Fruit fly (Drosophila melanogaster): Measurements from ENCODE around the gene CG4611.

CG4611 gene

DNA sequence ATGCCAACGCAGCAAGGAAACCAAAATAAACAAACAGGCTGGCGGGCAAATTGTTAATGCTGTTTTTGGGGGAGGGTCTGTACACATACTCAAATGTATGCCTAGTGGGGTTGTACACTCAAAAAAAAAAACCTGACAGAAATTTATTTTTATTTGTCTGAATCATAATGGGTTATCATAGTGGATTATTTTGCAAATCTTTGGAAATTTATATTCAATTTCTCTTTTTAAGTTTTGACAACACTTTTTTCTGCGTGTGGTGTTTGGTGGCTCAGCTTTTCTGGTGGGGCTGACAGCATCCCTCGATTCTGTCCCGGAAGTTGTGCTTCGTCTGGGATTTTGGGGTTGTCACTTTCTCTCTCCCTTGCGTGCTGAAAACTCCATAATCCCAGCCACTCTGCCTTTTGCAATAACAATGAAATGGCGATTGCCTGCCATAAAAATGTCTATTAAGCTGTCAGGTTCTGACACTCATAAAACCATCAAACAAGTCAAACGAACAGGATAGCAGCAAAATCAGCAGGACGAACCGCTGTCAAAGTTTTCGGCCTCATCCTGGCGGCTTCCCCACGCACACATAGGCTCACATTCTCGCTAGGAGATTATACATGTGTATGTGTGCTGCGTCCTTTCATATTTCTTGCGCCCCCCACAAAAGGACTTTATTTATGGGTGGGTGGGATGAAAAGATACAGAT lies 18.9 kb downstream of the CG4611 start:
- TF ChIP-seq CG17801 (GFP tag; optimal IDR thresholded peaks at IDR 0.05; ENCODE audit: partially characterized antibody): no peak

DNA sequence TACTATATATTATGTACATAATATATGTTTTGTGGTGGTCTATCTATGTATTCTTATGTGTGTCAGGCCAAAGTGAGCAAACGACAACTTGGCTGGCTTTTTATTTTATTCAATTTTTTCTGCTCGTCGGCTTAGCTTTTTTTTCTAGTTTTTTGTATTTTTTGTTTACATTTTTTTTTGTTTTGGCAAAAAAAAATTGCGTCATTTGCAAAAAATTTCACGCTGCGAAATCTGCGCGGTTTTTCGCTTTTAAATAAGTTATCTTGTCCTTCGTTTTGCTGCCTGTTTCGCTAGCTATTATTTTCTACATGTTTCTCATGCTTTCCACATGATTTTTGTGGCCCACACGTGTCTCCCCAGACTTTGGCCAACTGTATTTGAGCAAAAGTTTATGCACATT lies 36.3 kb downstream of the CG4611 start:
- peak; percentile 65 for TF ChIP-seq CG17801 (GFP tag; optimal IDR thresholded peaks at IDR 0.05; ENCODE audit: partially characterized antibody)

DNA sequence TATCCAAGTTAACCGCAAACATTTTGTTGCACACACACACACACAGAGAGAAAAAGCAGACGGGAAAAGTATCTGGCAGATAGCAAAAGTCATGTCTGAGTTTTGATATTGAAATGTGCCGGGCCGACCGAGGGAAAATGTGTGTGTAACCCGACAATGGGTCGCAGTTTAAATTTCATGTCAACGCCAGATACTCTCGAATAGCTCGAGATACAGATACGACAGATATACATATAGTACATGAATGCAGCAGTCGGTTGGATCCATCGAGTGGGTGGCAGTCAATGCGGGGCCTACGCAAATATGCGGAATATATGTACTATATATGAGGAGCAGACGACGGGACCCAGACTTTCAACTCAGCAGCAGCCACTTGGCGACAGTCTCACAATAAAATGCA lies 39.9 kb downstream of the CG4611 start:
- TF ChIP-seq CG17801 (GFP tag; optimal IDR thresholded peaks at IDR 0.05; ENCODE audit: partially characterized antibody): no peak

DNA sequence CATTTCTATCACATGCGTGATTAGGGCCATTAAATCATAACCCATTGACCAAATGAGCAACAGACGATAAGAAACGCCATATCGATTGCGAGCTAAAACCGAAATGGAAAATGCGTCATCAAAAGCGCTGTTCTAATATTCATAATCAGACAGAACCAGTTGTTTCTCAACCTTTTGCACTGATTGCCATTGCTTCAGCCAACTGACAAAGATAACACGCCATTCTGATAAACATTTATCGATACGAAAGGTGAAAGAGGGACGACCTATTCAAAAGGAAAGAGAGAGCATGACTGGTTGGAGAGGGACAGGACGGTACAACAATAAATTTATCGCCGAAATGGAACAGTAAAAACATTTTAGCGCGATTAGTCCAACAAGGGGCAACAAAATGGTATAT lies 40.6 kb downstream of the CG4611 start:
- no peak for TF ChIP-seq CG17801 (GFP tag; optimal IDR thresholded peaks at IDR 0.05; ENCODE audit: partially characterized antibody)

DNA sequence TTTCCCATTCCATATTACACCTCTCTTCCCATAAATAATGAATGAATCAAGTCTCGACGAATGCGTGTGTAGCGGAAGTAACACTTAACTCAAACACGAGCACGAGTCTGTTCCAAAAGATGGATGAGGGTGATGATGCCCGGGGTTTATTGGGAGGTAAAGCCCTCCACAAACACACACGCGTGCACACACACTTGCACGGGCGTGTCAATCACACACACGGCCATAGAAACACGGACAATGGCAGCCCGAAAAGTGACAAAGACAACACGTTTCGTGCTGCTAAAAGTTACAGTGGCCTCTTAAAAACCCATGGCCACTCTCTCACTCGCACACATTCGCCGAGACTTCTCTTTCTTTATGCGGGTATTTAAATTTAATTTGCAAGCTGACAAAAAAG lies 42.7 kb downstream of the CG4611 start:
- no peak for TF ChIP-seq CG17801 (GFP tag; optimal IDR thresholded peaks at IDR 0.05; ENCODE audit: partially characterized antibody)

DNA sequence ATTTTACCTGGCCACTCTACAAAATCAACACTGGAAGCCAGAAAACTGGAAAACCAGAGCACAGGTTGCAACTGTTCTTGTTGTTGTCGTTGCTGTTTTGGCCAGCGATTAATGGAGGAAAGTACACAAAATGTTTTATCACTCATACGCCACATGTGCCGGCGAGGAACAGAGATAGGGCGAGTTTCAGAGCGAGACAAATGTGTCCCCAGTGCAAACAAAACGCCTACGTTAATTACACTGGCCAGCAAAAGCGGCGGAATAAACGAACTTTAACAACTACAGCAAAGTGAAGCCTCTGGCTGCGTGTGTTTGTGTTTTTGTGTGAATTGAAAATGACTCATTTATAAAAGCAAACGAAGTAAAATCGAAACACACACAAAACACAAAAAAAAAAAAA lies 44.0 kb downstream of the CG4611 start:
- TF ChIP-seq CG17801 (GFP tag; optimal IDR thresholded peaks at IDR 0.05; ENCODE audit: partially characterized antibody): peak; percentile 44

DNA sequence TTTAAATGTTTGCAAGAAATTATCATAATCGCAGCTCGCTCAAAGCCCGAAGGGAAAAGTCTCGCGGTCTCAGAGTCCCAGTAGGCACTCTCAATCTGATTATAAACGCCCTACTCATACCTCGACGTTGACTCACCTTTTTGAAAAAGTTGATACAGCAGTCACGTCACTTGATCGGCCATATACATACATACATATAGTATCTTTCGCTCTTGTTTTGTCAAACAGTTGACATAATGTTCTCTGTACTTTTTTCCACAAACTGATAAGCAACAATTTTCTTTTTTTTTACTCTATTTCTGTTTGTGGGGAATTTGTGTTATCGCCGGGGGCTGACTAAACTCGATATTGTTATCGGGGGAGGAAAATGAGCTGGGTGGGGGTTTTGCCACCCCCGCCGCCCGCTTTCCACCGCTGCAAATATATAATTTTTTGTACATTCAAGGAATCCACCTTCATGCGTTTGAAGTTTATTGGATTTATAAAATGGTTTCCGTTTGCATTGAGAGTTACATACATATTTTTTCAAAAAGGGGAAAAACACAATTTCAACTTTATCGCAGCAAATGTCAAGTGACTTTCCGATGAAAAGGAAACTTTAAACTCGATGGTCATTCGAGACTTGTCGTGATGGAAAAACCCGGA lies 44.9 kb downstream of the CG4611 start:
- no peak for TF ChIP-seq CG17801 (GFP tag; optimal IDR thresholded peaks at IDR 0.05; ENCODE audit: partially characterized antibody)

DNA sequence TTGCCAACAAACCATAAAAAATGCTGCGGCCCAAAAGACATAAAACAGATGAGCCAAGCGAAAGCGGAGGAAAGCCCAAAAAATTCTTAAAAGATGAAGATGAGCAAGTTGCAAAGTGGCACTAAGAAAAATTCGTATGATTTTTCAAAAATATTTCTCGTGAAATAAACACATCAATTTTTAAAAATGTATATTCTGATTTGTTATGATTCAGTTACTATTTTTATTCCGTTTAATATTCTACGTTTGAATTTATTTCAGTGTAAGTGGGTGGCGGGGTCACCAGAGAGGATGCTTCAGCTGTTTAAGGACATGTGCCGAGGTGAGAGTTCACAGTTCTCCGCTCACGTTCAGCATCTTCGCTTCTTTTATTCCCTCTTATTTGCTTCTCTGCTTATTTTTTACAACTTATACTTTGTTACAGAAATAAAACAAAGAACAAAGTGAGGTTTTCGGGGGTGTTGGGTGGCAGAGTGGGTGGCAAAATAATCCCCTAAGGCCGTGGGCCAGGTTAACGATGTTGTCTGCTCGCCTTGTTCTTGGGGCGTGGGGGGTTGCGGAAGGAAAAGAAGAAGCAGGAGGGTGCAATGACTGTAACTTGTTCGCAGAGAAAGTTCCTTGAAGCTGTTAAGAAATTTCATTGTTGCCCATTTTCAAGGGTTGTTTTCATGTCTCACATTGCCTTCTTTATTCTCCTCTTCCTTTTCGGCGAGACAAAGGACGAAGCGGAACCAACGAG lies 46.2 kb downstream of the CG4611 start:
- TF ChIP-seq CG17801 (GFP tag; optimal IDR thresholded peaks at IDR 0.05; ENCODE audit: partially characterized antibody): no peak

DNA sequence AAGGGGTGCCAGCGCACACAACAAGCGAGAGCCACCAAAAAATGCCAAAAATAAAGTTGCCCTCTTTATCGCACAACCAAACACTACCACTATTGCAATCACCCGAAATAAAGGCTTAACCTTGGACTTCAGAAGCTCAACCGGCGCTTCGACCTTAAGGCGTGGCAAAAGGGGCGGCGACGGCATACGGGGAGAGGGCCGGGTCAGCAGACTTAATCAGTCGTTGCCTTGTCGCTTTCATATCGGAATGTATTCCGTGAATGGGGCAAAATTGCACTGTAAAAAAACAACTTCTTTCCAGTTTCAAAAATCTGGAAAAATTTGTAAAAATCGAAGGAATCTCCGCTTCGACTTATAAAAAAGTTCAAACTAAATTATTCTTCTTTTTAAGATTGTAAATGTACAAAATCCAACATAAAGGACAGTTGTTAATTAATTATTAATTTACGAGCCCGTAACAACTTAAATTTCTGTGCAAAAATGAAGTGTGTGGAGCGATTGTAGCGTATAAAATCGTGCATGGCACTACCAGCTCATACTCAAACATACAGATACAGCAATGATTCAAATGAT lies 46.9 kb downstream of the CG4611 start:
- no peak for TF ChIP-seq CG17801 (GFP tag; optimal IDR thresholded peaks at IDR 0.05; ENCODE audit: partially characterized antibody)

DNA sequence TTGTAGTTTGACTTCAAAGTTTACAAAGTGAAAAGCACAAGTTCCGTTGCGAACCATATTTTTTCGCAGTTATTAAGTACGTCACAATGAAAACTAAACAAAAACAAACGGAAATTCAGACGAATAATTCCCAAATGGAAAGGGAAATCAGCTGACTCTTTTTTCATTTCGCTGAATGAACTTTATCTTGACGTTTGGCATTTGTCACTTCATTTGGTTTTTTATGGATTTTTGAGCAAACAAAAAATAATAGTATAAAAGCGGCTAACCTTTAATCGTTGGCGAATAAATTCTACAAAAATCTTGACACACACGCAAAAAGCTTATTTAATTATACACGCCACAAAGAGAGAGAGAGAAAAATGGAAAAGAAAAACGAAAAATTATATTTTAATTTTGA lies 47.5 kb downstream of the CG4611 start:
- no peak for TF ChIP-seq CG17801 (GFP tag; optimal IDR thresholded peaks at IDR 0.05; ENCODE audit: partially characterized antibody)

DNA sequence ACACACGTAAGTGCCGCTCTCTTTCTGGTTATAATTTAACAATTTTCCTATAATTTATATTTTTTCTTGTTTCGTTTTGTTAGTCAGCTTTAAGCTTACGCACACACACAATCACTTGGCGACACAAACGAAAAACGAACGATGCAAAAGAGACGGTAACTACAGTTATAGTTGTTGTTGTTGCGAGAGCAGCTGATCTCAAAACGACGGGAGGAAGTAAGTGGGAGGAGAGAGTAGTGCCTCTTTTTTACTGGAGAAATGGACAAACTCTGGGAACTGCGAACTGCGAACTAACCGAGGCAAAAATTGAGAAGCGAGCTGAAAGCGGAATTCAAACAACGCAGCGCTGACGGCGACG lies 48.3 kb downstream of the CG4611 start:
- peak; percentile 16 for TF ChIP-seq CG17801 (GFP tag; optimal IDR thresholded peaks at IDR 0.05; ENCODE audit: partially characterized antibody)

DNA sequence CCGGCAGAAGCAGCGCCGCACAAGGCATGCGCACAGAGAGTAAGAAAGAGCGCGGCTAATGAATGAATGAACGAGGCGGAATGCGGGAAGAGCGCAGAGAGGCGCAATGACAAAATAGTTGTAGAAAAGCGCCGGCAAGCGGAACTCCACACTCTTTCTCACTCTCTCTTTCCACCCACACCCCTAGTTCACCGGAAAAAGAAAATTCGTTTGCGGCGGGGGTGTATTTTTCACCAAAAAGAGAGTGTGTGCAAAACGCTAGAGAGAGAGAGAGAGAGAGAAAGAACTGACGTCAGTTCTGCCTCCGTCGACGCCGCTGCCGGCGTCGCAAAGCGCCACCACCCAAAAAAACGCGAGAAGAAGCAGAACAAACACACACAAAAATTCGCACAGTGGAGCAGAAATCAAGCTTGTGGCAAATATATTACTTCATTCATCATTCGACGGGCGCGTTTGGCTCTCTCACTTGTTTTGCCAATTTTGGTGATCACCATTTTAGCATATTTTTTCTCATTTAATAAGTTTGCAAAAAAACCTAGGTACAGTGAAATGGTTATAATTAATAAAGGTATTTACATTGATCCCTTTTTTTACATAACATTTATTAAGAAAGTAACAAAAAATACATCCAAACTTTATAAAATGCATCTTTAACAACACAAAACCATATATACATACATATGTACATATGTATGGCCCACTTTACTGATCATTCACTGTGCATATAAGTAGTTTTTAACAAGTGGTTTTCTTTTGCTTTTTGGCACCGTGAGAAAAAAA lies 48.9 kb downstream of the CG4611 start:
- peak; percentile 6 for TF ChIP-seq CG17801 (GFP tag; optimal IDR thresholded peaks at IDR 0.05; ENCODE audit: partially characterized antibody)

DNA sequence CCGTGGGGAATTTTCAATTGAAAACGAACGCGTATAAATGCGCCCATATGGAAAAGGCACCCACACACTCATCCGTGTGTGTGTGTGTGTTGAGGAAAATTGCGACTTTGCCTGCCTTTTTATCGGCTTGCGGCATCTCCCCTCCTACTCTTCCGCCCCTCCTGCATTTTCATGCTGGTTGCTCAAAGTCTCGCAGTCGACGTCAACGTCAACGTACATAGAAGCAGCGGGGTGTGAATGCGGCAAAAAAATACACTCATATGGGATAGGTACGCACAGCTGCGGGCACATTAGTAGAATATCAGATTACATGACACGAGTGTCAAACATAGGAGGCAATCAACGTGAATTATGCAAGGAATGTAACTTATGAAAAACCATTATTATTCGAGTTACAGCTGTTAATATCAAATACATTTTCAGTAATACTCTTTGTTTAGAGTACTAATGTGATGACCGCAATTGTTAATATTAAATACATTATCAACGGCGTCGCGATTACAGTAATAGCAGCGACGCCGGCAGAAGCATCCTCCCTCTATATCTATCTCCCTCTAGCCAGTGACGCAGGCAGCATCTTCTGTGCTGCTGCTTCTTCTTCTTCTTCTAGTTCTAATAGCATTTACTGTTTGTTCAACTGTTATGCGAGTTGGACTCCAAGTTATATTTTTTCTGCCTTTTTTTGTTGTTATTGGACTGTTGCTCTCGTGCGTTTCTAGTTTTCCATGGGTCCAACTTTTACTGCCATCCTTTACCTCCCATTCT lies 50.8 kb downstream of the CG4611 start:
- TF ChIP-seq CG17801 (GFP tag; optimal IDR thresholded peaks at IDR 0.05; ENCODE audit: partially characterized antibody): peak; percentile 72

DNA sequence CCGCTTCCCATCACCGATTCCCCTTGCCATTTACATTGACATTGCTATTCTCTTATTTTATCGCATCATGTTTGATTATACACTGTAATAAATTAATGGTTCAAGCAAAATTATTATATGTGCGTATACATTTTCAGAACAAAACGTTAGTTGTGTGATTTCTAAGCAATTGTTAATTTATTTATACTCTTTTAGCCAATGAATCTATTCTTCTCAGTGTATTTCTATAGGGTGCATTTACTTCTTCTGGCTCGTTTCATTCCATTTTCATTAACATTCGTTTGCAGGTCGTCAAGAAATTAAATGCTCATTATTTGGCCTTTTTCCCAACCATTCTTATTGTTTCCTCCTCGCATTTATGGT lies 51.4 kb downstream of the CG4611 start:
- peak; percentile 82 for TF ChIP-seq CG17801 (GFP tag; optimal IDR thresholded peaks at IDR 0.05; ENCODE audit: partially characterized antibody)

Measured in ovary, adult (tissue).